Fruit fly (Drosophila melanogaster): Measurements from ENCODE around the gene rhea.

DNA sequence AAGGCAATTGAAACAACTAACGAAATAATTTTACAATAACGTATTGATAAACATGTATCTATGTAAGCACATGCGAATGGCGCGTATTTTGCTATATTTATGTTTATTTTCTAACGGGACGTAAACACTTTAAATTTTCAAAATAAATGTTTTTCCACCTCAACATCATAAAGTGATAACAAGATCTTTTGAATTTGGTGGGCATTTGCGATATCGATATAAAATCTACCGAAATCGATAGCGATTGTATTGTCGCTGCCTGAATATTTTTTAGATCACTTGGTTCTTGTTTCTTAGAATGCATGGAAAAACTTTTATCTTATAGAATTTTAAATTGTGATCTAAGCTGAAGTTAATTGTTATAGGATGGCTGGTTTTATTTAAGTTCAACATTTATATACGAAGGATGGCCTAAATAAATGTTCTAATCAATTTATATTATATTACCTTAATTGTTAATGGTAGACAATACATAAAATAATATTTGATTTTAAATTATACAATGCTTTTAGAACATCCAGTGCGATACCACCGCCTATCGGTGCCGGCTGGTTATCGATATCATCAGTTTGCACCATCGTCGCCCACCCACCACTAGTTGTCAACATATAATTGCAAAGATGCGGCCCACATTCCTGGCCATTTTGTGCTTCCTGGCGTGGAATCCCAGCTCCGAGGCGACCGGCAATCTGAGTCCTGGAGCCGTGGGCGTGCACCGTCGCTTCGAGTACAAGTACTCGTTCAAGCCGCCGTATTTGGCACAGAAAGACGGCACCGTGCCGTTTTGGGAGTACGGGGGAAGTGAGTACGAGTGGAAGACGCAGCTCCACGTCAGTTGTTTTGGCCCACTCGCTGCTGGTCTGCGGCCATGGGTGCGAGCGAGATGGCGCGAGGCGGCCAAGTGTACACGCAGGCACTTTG is 10.2 kb upstream of the rhea start, which contains the start of gene ergic53:
- TF ChIP-seq usp (GFP tag; optimal IDR thresholded peaks at IDR 0.05) (no peak), psq (optimal IDR thresholded peaks at IDR 0.05) (no peak)
